Worm (Caenorhabditis elegans) whole organism, L1 larva: ENCODE data around the gene ZK1193.2.

Experiments used
- ama-1 ChIP-seq: fragments of 150-350 bp; optimal IDR thresholded peaks from 2 replicates; lab custom pipeline; 2014
- ces-1 ChIP-seq: fragments of 150-350 bp; optimal IDR thresholded peaks from 2 replicates; lab custom pipeline; 2014; ENCODE audit warnings: missing biosample characterization, missing genetic modification reagents, missing genetic modification characterization
- elt-2 ChIP-seq: sonication (generic microtip); optimal IDR thresholded peaks from 2 replicates; lab custom pipeline; 2016; ENCODE audit warnings: missing genetic modification characterization, mild to moderate bottlenecking, inconsistent platforms, missing compliant biosample characterization, missing genetic modification reagents
- lin-13 ChIP-seq: fragments of 150-350 bp; optimal IDR thresholded peaks from 2 replicates; lab custom pipeline; 2014; ENCODE audit warnings: missing biosample characterization, missing genetic modification reagents, missing genetic modification characterization
- lin-39 ChIP-seq: fragments of 150-350 bp; optimal IDR thresholded peaks from 2 replicates; lab custom pipeline; 2014; ENCODE audit warnings: missing biosample characterization, missing genetic modification reagents, missing genetic modification characterization
- mep-1 ChIP-seq: fragments of 150-350 bp; optimal IDR thresholded peaks from 2 replicates; lab custom pipeline; 2014; ENCODE audit warnings: missing biosample characterization, missing genetic modification characterization
- nhr-76 ChIP-seq: sonication (generic microtip); optimal IDR thresholded peaks from 2 replicates; lab custom pipeline; 2017; ENCODE audit warnings: missing biosample characterization, missing genetic modification characterization
- pag-3 ChIP-seq: sonication (generic microtip); optimal IDR thresholded peaks from 2 replicates; lab custom pipeline; 2017; ENCODE audit warnings: missing genetic modification characterization, mild to moderate bottlenecking, missing compliant biosample characterization, antibody characterized with exemption, borderline replicate concordance; ENCODE audit not compliant: insufficient read depth
- pqm-1 ChIP-seq: sonication (generic microtip); optimal IDR thresholded peaks from 3 replicates; lab custom pipeline; 2017; ENCODE audit warnings: missing biosample characterization, missing genetic modification characterization
- tbx-2 ChIP-seq: sonication (generic microtip); optimal IDR thresholded peaks from 2 replicates; lab custom pipeline; 2016; ENCODE audit warnings: missing genetic modification characterization, missing compliant biosample characterization
- unc-62 ChIP-seq: fragments of 150-350 bp; optimal IDR thresholded peaks from 2 replicates; lab custom pipeline; 2014; ENCODE audit warnings: missing biosample characterization, missing genetic modification reagents, missing genetic modification characterization
- ztf-11 ChIP-seq, 2 experiments: sonication (generic microtip); optimal IDR thresholded peaks; 2 replicates each; lab custom pipeline; 2016 to 2017; ENCODE audit warnings: missing genetic modification characterization in 2 of 2, missing biosample characterization in 1 of 2, missing compliant biosample characterization in 1 of 2

ce11 chrX:402951-403350 lies 22.5 kb downstream of the ZK1193.2 start:
- TF ChIP-seq ama-1 (lab: Kevin White, UChicago) (no peak), ztf-11 (tag; optimal IDR thresholded peaks at IDR 0.05; lab: Kevin White, UChicago) (no peak), unc-62 (no peak), tbx-2 (no peak), mep-1 (no peak), lin-13 (GFP tag; lab: Kevin White, UChicago) (no peak), ces-1 (GFP tag; lab: Kevin White, UChicago) (no peak), lin-39 (tag; lab: Kevin White, UChicago) (no peak), pqm-1 (tag; lab: Kevin White, UChicago) (no peak), elt-2 (tag; lab: Kevin White, UChicago) (no peak), nhr-76 (tag; lab: Kevin White, UChicago) (no peak), pag-3 (tag; lab: Kevin White, UChicago) (no peak)
